Fruit fly (Drosophila melanogaster) whole organism, embryonic: ENCODE measurements around the gene CG18132.

Experiments used
- Bteb2 ChIP-seq: fragments of 200-800 bp; sonication (Bioruptor generic); optimal IDR thresholded peaks from 2 replicates; lab custom pipeline; 2016; ENCODE audit warnings: missing biosample characterization, missing genetic modification characterization
- CG1024 ChIP-seq: fragments of 200-800 bp; sonication (Bioruptor generic); IDR thresholded peaks from 2 replicates; pipeline ENCODE4 v1.3.6; 2022; ENCODE audit warnings: missing biosample characterization, missing genetic modification characterization
- CG11504 ChIP-seq: fragments of 200-800 bp; sonication (Bioruptor generic); optimal IDR thresholded peaks from 3 replicates; lab custom pipeline; 2019; ENCODE audit warnings: missing biosample characterization, mild to moderate bottlenecking, missing genetic modification characterization, moderate library complexity
- CG13123 ChIP-seq: fragments of 200-800 bp; sonication (Bioruptor generic); optimal IDR thresholded peaks from 2 replicates; lab custom pipeline; 2016; ENCODE audit warnings: missing biosample characterization, missing genetic modification characterization
- CG13894 ChIP-seq: fragments of 200-800 bp; sonication (Bioruptor generic); optimal IDR thresholded peaks from 3 replicates; lab custom pipeline; 2018; ENCODE audit warnings: missing biosample characterization, mild to moderate bottlenecking, missing genetic modification characterization, moderate library complexity
- CG17359 ChIP-seq: fragments of 200-800 bp; sonication (Bioruptor generic); optimal IDR thresholded peaks from 3 replicates; lab custom pipeline; 2018; ENCODE audit warnings: missing biosample characterization, mild to moderate bottlenecking, missing genetic modification characterization, moderate library complexity
- CG17912 ChIP-seq: fragments of 200-800 bp; sonication (Bioruptor generic); optimal IDR thresholded peaks from 2 replicates; lab custom pipeline; 2018; ENCODE audit warnings: missing biosample characterization, mild to moderate bottlenecking, missing genetic modification characterization
- CG30431 ChIP-seq: fragments of 200-800 bp; sonication (Bioruptor generic); optimal IDR thresholded peaks from 2 replicates; lab custom pipeline; 2017; ENCODE audit warnings: missing biosample characterization, missing genetic modification characterization
- CG3065 ChIP-seq: fragments of 200-800 bp; sonication (Bioruptor generic); optimal IDR thresholded peaks from 2 replicates; lab custom pipeline; 2016; ENCODE audit warnings: missing biosample characterization, missing genetic modification characterization
- CG31441 ChIP-seq: fragments of 200-800 bp; sonication (Bioruptor generic); IDR thresholded peaks from 2 replicates; pipeline ENCODE4 v1.3.6; 2022; ENCODE audit warnings: missing biosample characterization, missing genetic modification characterization
- CG4360 ChIP-seq: fragments of 200-800 bp; sonication (Bioruptor generic); IDR thresholded peaks from 2 replicates; pipeline ENCODE4 v1.3.6; 2022; ENCODE audit warnings: missing biosample characterization, missing genetic modification characterization
- CG7745 ChIP-seq: fragments of 200-800 bp; sonication (Bioruptor generic); optimal IDR thresholded peaks from 2 replicates; lab custom pipeline; 2018; ENCODE audit warnings: missing biosample characterization, mild to moderate bottlenecking, missing genetic modification characterization, moderate library complexity
- CG7987 ChIP-seq: fragments of 200-800 bp; sonication (Bioruptor generic); optimal IDR thresholded peaks from 2 replicates; lab custom pipeline; 2018; ENCODE audit warnings: missing biosample characterization, mild to moderate bottlenecking, missing genetic modification characterization, moderate library complexity
- D ChIP-seq, 2 experiments: fragments of 200-800 bp in 1 of 2; fragments of >200 bp in 1 of 2; sonication (Bioruptor generic) in 1 of 2; optimal IDR thresholded peaks; 2 replicates in 1 of 2; 3 replicates in 1 of 2; lab custom pipeline; 2017; ENCODE audit warnings: mild to moderate bottlenecking in 1 of 2, missing biosample characterization in 1 of 2, missing genetic modification characterization in 1 of 2, missing genetic modification reagents in 1 of 2
- Dbx ChIP-seq: fragments of 200-800 bp; sonication (Bioruptor generic); IDR thresholded peaks from 3 replicates; pipeline ENCODE4 v1.3.6; 2022; ENCODE audit warnings: missing biosample characterization, missing genetic modification characterization
- Dip3 ChIP-seq: fragments of 200-800 bp; sonication (Bioruptor generic); optimal IDR thresholded peaks from 3 replicates; lab custom pipeline; 2016; ENCODE audit warnings: missing biosample characterization, missing genetic modification characterization
- E2f1 ChIP-seq: fragments of 200-800 bp; sonication (Bioruptor generic); IDR thresholded peaks from 2 replicates; pipeline ENCODE4 v1.3.6; 2022; ENCODE audit warnings: missing biosample characterization, missing genetic modification characterization
- Ets65A ChIP-seq: fragments of 200-800 bp; sonication (Bioruptor generic); peaks from one replicate; lab custom pipeline; 2016; ENCODE audit warnings: missing biosample characterization, missing genetic modification characterization
- Hr51 ChIP-seq, 2 experiments: fragments of 200-800 bp; sonication (Bioruptor generic); optimal IDR thresholded peaks; 2 replicates in 1 of 2; 3 replicates in 1 of 2; lab custom pipeline; 2016 to 2018; ENCODE audit warnings: missing biosample characterization in 2 of 2, missing genetic modification characterization in 2 of 2, mild to moderate bottlenecking in 1 of 2, moderate library complexity in 1 of 2
- Hsf ChIP-seq: fragments of 200-800 bp; sonication (Bioruptor generic); optimal IDR thresholded peaks from 3 replicates; lab custom pipeline; 2016; ENCODE audit warnings: missing biosample characterization, missing genetic modification characterization
- MBD-R2 ChIP-seq: fragments of 200-800 bp; sonication (Bioruptor generic); IDR thresholded peaks from 2 replicates; pipeline ENCODE4 v1.3.6; 2022; ENCODE audit warnings: missing biosample characterization, missing genetic modification characterization
- Med ChIP-seq: fragments of 200-800 bp; sonication (Bioruptor generic); peaks from one replicate; lab custom pipeline; 2016; ENCODE audit warnings: missing biosample characterization, missing genetic modification characterization, mild to moderate bottlenecking, inconsistent platforms, moderate library complexity
- Optix ChIP-seq: fragments of 200-800 bp; sonication (Bioruptor generic); IDR thresholded peaks from 3 replicates; pipeline ENCODE4 v1.3.6; 2022; ENCODE audit warnings: missing biosample characterization, missing genetic modification characterization
- Pdp1 ChIP-seq, 2 experiments: fragments of 200-800 bp; sonication (Bioruptor generic); optimal IDR thresholded peaks; 3 replicates each; lab custom pipeline; 2016; ENCODE audit warnings: missing biosample characterization in 2 of 2, missing genetic modification characterization in 2 of 2, mild to moderate bottlenecking in 1 of 2, moderate library complexity in 1 of 2
- Sox102F ChIP-seq: fragments of 200-800 bp; sonication (Bioruptor generic); optimal IDR thresholded peaks from 2 replicates; lab custom pipeline; 2018; ENCODE audit warnings: missing biosample characterization, mild to moderate bottlenecking, missing genetic modification characterization, moderate library complexity
- Tbp ChIP-seq: fragments of >200 bp; optimal IDR thresholded peaks from 2 replicates; lab custom pipeline; 2018; ENCODE audit warnings: missing biosample characterization, missing genetic modification characterization
- en ChIP-seq: fragments of 200-800 bp; sonication (Bioruptor generic); optimal IDR thresholded peaks from 2 replicates; lab custom pipeline; 2016; ENCODE audit warnings: missing biosample characterization, missing genetic modification characterization
- fd64A ChIP-seq: fragments of 200-800 bp; sonication (Bioruptor generic); optimal IDR thresholded peaks from 3 replicates; lab custom pipeline; 2018; ENCODE audit warnings: missing biosample characterization, mild to moderate bottlenecking, missing genetic modification characterization
- gcm ChIP-seq: fragments of 200-800 bp; sonication (Bioruptor generic); optimal IDR thresholded peaks from 2 replicates; lab custom pipeline; 2019; ENCODE audit warnings: missing biosample characterization, mild to moderate bottlenecking, missing genetic modification characterization, moderate library complexity
- gem ChIP-seq: fragments of 200-800 bp; sonication (Bioruptor generic); optimal IDR thresholded peaks from 2 replicates; lab custom pipeline; 2019; ENCODE audit warnings: missing biosample characterization, mild to moderate bottlenecking, missing genetic modification characterization, moderate library complexity
- gro ChIP-seq: fragments of 200-800 bp; sonication (Bioruptor generic); optimal IDR thresholded peaks from 2 replicates; lab custom pipeline; 2016; ENCODE audit warnings: missing biosample characterization, missing genetic modification characterization
- hbn ChIP-seq: fragments of 200-800 bp; sonication (Bioruptor generic); IDR thresholded peaks from 2 replicates; pipeline ENCODE4 v1.3.6; 2022; ENCODE audit warnings: missing biosample characterization, missing genetic modification characterization; ENCODE audit not compliant: partially characterized antibody
- kah ChIP-seq: fragments of 200-800 bp; sonication (Bioruptor generic); optimal IDR thresholded peaks from 2 replicates; lab custom pipeline; 2018; ENCODE audit warnings: missing biosample characterization, mild to moderate bottlenecking, missing genetic modification characterization
- kay ChIP-seq: fragments of 200-800 bp; sonication (Bioruptor generic); optimal IDR thresholded peaks from 2 replicates; lab custom pipeline; 2016; ENCODE audit warnings: missing biosample characterization, missing genetic modification characterization
- knrl ChIP-seq: fragments of 200-800 bp; sonication (Bioruptor generic); IDR thresholded peaks from 3 replicates; pipeline ENCODE4 v1.3.6; 2022; ENCODE audit warnings: missing biosample characterization, missing genetic modification characterization; ENCODE audit not compliant: partially characterized antibody
- luna ChIP-seq: fragments of 200-800 bp; sonication (Bioruptor generic); optimal IDR thresholded peaks from 2 replicates; lab custom pipeline; 2016; ENCODE audit warnings: missing biosample characterization, missing genetic modification characterization
- maf-S ChIP-seq: fragments of 200-800 bp; sonication (Bioruptor generic); optimal IDR thresholded peaks from 2 replicates; lab custom pipeline; 2016; ENCODE audit warnings: missing biosample characterization, missing genetic modification characterization
- stwl ChIP-seq: fragments of 200-800 bp; sonication (Bioruptor generic); optimal IDR thresholded peaks from 3 replicates; lab custom pipeline; 2018; ENCODE audit warnings: missing biosample characterization, mild to moderate bottlenecking, missing genetic modification characterization, moderate library complexity
- sug ChIP-seq: fragments of 200-800 bp; optimal IDR thresholded peaks from 2 replicates; lab custom pipeline; 2019; ENCODE audit warnings: missing biosample characterization, mild to moderate bottlenecking, missing genetic modification characterization, moderate library complexity
- usp ChIP-seq: fragments of >200 bp; optimal IDR thresholded peaks from 2 replicates; lab custom pipeline; 2017; ENCODE audit warnings: missing biosample characterization, missing genetic modification characterization
- zfh2 ChIP-seq: fragments of 200-800 bp; sonication (Bioruptor generic); optimal IDR thresholded peaks from 2 replicates; lab custom pipeline; 2016; ENCODE audit warnings: missing biosample characterization, missing genetic modification characterization

CG18132 gene

dm6 chr2L:1502459-1503101 lies 14.7 kb downstream of the CG18132 start, which contains the start of gene CG7420 (continued):
- peak; percentile 11 for TF ChIP-seq kah (GFP tag; lab: Kevin White, UChicago)
- no peak for TF ChIP-seq Dip3 (GFP tag; lab: Kevin White, UChicago)
- TF ChIP-seq Tbp (GFP tag; lab: Kevin White, UChicago) = no peak
- TF ChIP-seq CG13123 (GFP tag; lab: Kevin White, UChicago) = no peak
- peak; percentile 14 for TF ChIP-seq CG11504 (tag; lab: Kevin White, UChicago)
- peak; percentile 24 for TF ChIP-seq D (optimal IDR thresholded peaks at IDR 0.05; lab: Kevin White, UChicago)
- TF ChIP-seq D (GFP tag; optimal IDR thresholded peaks at IDR 0.05; lab: Kevin White, UChicago) = no peak
- TF ChIP-seq Hr51 (GFP tag; optimal IDR thresholded peaks at IDR 0.05; lab: Kevin White, UChicago) = no peak
- no peak for TF ChIP-seq luna (GFP tag; lab: Kevin White, UChicago)
- TF ChIP-seq gro = no peak
- TF ChIP-seq fd64A = no peak
- TF ChIP-seq hbn (GFP tag; lab: Robert Waterston, UW) = no peak
- TF ChIP-seq sug (tag; lab: Kevin White, UChicago) = no peak
- no peak for TF ChIP-seq zfh2 (GFP tag; lab: Kevin White, UChicago)
- TF ChIP-seq CG30431 (GFP tag; lab: Kevin White, UChicago) = no peak
- TF ChIP-seq CG13894 = no peak
- TF ChIP-seq gem (tag; lab: Kevin White, UChicago) = no peak
- TF ChIP-seq Pdp1 (GFP tag; optimal IDR thresholded peaks at IDR 0.05; lab: Kevin White, UChicago) = no peak
- TF ChIP-seq gcm (GFP tag; lab: Kevin White, UChicago) = no peak
- TF ChIP-seq MBD-R2 (GFP tag; lab: Robert Waterston, UW) = peak; percentile 86
- TF ChIP-seq Dbx = no peak
- no peak for TF ChIP-seq CG4360 (GFP tag; lab: Robert Waterston, UW)
- no peak for TF ChIP-seq usp (GFP tag; lab: Kevin White, UChicago)
- peak; percentile 70 for TF ChIP-seq Med (GFP tag; lab: Kevin White, UChicago)
- no peak for TF ChIP-seq CG7987 (GFP tag; lab: Kevin White, UChicago)

dm6 chr2L:1500312-1500711 lies 17.0 kb downstream of the CG18132 start, which contains the start of gene CG18131:
Gene CG18131 (minus strand): TSS chr2L:1500608.
- TF ChIP-seq knrl = no peak
- TF ChIP-seq Optix (GFP tag; lab: Robert Waterston, UW) = no peak
- TF ChIP-seq en (GFP tag; lab: Kevin White, UChicago) = no peak
- no peak for TF ChIP-seq CG3065
- TF ChIP-seq CG31441 (GFP tag; lab: Robert Waterston, UW) = no peak
- TF ChIP-seq CG17359 (tag; lab: Kevin White, UChicago) = no peak
- TF ChIP-seq Ets65A = peak; percentile 10
- no peak for TF ChIP-seq Bteb2 (GFP tag; lab: Kevin White, UChicago)
- TF ChIP-seq stwl = peak; percentile 85
- no peak for TF ChIP-seq CG17912
- no peak for TF ChIP-seq CG1024 (GFP tag; lab: Robert Waterston, UW)
- no peak for TF ChIP-seq Sox102F (GFP tag; lab: Kevin White, UChicago)
- TF ChIP-seq Hsf (GFP tag; lab: Kevin White, UChicago) = no peak
- no peak for TF ChIP-seq maf-S (GFP tag; lab: Kevin White, UChicago)
- TF ChIP-seq kay (GFP tag; lab: Kevin White, UChicago) = no peak
- TF ChIP-seq E2f1 = no peak
- TF ChIP-seq CG7745 (tag; lab: Kevin White, UChicago) = no peak
- TF ChIP-seq, all 482 proteins: peak for 2
